Fruit fly (Drosophila melanogaster): ENCODE results near the gene RecQ5.

Gene RecQ5

dm6 chr3L:14611406-14612335, 20.2 kb downstream of the RecQ5 start (continued):
- no peak for TF ChIP-seq Ets97D (GFP tag; optimal IDR thresholded peaks at IDR 0.05)
- TF ChIP-seq trem (tag; optimal IDR thresholded peaks at IDR 0.05) = no peak
- TF ChIP-seq CG15601 (tag; optimal IDR thresholded peaks at IDR 0.05) = no peak
- no peak for TF ChIP-seq CG1792 (GFP tag; optimal IDR thresholded peaks at IDR 0.05)
- no peak for TF ChIP-seq CG14667 (GFP tag; IDR thresholded peaks at IDR 0.05)
- no peak for TF ChIP-seq CG8765 (GFP tag; IDR thresholded peaks at IDR 0.05)
- TF ChIP-seq Nf-YB (GFP tag; optimal IDR thresholded peaks at IDR 0.05) = no peak
- no peak for TF ChIP-seq mam (GFP tag; optimal IDR thresholded peaks at IDR 0.05)
- no peak for TF ChIP-seq CG9215 (GFP tag; IDR thresholded peaks at IDR 0.05)
- TF ChIP-seq CG4617 (GFP tag; optimal IDR thresholded peaks at IDR 0.05; ENCODE audit: borderline replicate concordance) = no peak
- TF ChIP-seq CG17829 (tag; optimal IDR thresholded peaks at IDR 0.05) = peak; percentile 63
- TF ChIP-seq CG31365 (tag; optimal IDR thresholded peaks at IDR 0.05) = no peak
- TF ChIP-seq CG1024 (GFP tag; IDR thresholded peaks at IDR 0.05) = no peak
- no peak for TF ChIP-seq gsb (GFP tag; IDR thresholded peaks at IDR 0.05)
- TF ChIP-seq CG17361 (GFP tag; IDR thresholded peaks at IDR 0.05) = peak; percentile 84
- peak; percentile 6 for TF ChIP-seq CG15269 (tag; optimal IDR thresholded peaks at IDR 0.05)
- no peak for TF ChIP-seq CG31388 (GFP tag; optimal IDR thresholded peaks at IDR 0.05)
- TF ChIP-seq vnd (GFP tag; IDR thresholded peaks at IDR 0.05; ENCODE audit: partially characterized antibody) = no peak
- no peak for TF ChIP-seq fd3F (GFP tag; optimal IDR thresholded peaks at IDR 0.05)
- no peak for TF ChIP-seq mirr (GFP tag; optimal IDR thresholded peaks at IDR 0.05)
- no peak for TF ChIP-seq Bdp1 (GFP tag; optimal IDR thresholded peaks at IDR 0.05)
- peak; percentile 71 for TF ChIP-seq dmrt11E (tag; optimal IDR thresholded peaks at IDR 0.05)
- TF ChIP-seq CG14860 (GFP tag; IDR thresholded peaks at IDR 0.05; ENCODE audit: partially characterized antibody) = no peak
- no peak for TF ChIP-seq Hey (tag; optimal IDR thresholded peaks at IDR 0.05)
- peak; percentile 69 for TF ChIP-seq CG2712 (tag; optimal IDR thresholded peaks at IDR 0.05)
- peak; percentile 28 for TF ChIP-seq gsb-n (tag; optimal IDR thresholded peaks at IDR 0.05)
- TF ChIP-seq ewg (GFP tag; optimal IDR thresholded peaks at IDR 0.05) = no peak
- no peak for TF ChIP-seq sc (optimal IDR thresholded peaks at IDR 0.05)
- TF ChIP-seq sc (GFP tag; optimal IDR thresholded peaks at IDR 0.05) = no peak
- TF ChIP-seq CG2678 (tag; optimal IDR thresholded peaks at IDR 0.05) = peak; percentile 50
- TF ChIP-seq hb (GFP tag; IDR thresholded peaks at IDR 0.05; ENCODE audit: partially characterized antibody) = no peak
- TF ChIP-seq ro (GFP tag; IDR thresholded peaks at IDR 0.05) = no peak
- TF ChIP-seq CG11085 (GFP tag; IDR thresholded peaks at IDR 0.05) = no peak
- 0 out of 3 replicates have a peak, but pooled peaks have one; percentile 7 for TF ChIP-seq otp (GFP tag; IDR thresholded peaks at IDR 0.05)
- TF ChIP-seq CG2889 (GFP tag; IDR thresholded peaks at IDR 0.05) = no peak
- no peak for TF ChIP-seq Dp (GFP tag; optimal IDR thresholded peaks at IDR 0.05)
- no peak for TF ChIP-seq klu (GFP tag; IDR thresholded peaks at IDR 0.05)
- TF ChIP-seq z (GFP tag; IDR thresholded peaks at IDR 0.05) = no peak
- no peak for TF ChIP-seq nau (GFP tag; optimal IDR thresholded peaks at IDR 0.05)
- no peak for TF ChIP-seq pfk (GFP tag; optimal IDR thresholded peaks at IDR 0.05)
- peak; percentile 65 for TF ChIP-seq gem (tag; optimal IDR thresholded peaks at IDR 0.05)
- no peak for TF ChIP-seq jigr1 (GFP tag; IDR thresholded peaks at IDR 0.05)
- no peak for TF ChIP-seq eve (GFP tag; optimal IDR thresholded peaks at IDR 0.05)
- TF ChIP-seq CG34376 (GFP tag; optimal IDR thresholded peaks at IDR 0.05) = no peak
- no peak for TF ChIP-seq Xbp1 (GFP tag; optimal IDR thresholded peaks at IDR 0.05)
- TF ChIP-seq NC2α (GFP tag; optimal IDR thresholded peaks at IDR 0.05) = no peak
- no peak for TF ChIP-seq CG17385 (GFP tag; optimal IDR thresholded peaks at IDR 0.05)
- no peak for TF ChIP-seq CG10959 (GFP tag; IDR thresholded peaks at IDR 0.05)
- TF ChIP-seq ara (GFP tag; IDR thresholded peaks at IDR 0.05) = no peak
- no peak for TF ChIP-seq dimm (GFP tag; IDR thresholded peaks at IDR 0.05)
